Worm (Caenorhabditis elegans): Measurements from ENCODE around the gene F14D2.8.

The F14D2.8 gene

ce11 chrII:3343714-3344113 lies 6.0 kb downstream of the F14D2.8 start, which contains the start of gene F14D2.15:
TSS of gene F14D2.15 (minus strand) at chrII:3343814.
- no peak for TF ChIP-seq pax-3 (tag; optimal IDR thresholded peaks at IDR 0.05)
- TF ChIP-seq fkh-8 (tag; optimal IDR thresholded peaks at IDR 0.05) = no peak
- no peak for TF ChIP-seq ceh-8 (GFP tag; optimal IDR thresholded peaks at IDR 0.05)

ce11 chrII:3341989-3342388 lies 7.7 kb downstream of the F14D2.8 start, which contains the start of gene F14D2.11:
TSS of gene F14D2.11 (minus strand) at chrII:3342089.
- TF ChIP-seq pqm-1 (tag; optimal IDR thresholded peaks at IDR 0.05) (no peak), nhr-76 (tag; optimal IDR thresholded peaks at IDR 0.05) (no peak), nhr-47 (tag; optimal IDR thresholded peaks at IDR 0.05) (no peak), aly-2 (tag; optimal IDR thresholded peaks at IDR 0.05) (no peak), nhr-20 (tag; optimal IDR thresholded peaks at IDR 0.05) (no peak), nhr-85 (tag) (no peak), mdl-1 (tag; optimal IDR thresholded peaks at IDR 0.05) (no peak)

DNA sequence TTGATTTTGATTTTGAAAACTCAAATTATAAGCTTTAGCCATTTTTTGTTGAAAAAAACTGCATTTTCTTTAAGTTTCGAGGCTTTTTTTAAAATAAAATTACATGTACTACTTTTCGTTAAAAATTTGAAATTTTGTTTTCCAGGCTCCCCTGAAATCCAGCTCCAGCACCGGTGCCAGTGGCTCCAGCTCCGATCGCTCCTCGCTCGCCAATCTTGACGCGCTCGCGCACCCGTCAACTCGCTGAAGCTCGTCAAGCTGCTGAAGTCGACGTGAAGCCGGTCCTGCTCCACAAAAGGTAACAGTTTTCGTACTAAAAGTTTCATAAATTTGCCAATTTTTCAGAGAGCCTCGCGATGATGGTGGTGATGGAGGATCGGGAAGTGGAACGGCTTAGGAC lies 8.9 kb downstream of the F14D2.8 start:
- TF ChIP-seq nhr-77 (tag; optimal IDR thresholded peaks at IDR 0.05) (no peak), fos-1 (tag; optimal IDR thresholded peaks at IDR 0.05) (no peak), mab-9 (GFP tag; IDR thresholded peaks at IDR 0.05) (no peak), grh-1 (GFP tag; IDR thresholded peaks at IDR 0.05) (no peak), F16B12.6 (tag; optimal IDR thresholded peaks at IDR 0.05) (no peak), ztf-11 (tag; optimal IDR thresholded peaks at IDR 0.05) (no peak), hpl-2 (GFP tag; optimal IDR thresholded peaks at IDR 0.05) (no peak), zag-1 (tag; optimal IDR thresholded peaks at IDR 0.05) (no peak)

DNA sequence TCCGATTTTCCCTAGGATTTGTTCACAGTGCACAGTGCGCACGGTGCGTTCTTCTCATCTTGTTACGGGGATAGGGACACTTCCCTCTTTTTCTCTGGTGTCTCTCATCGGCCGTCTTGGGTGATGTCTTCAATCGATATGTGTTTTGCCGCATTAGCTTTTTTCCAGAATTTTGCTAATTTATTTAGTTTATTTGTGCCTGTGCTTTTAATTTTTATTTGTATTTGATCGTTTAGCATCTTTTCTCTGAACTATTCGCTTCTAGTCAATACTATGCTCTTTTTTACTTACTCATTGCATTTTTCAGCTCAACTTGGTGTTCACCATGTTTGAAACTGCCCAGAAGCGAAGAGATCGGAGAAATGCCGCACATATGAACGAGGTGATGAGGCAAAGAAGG lies 9.4 kb downstream of the F14D2.8 start, which contains the start of gene F14D2.5:
Gene F14D2.5 (plus strand): TSS at position 301 of the 400 bp plus-strand sequence.
- TF ChIP-seq hlh-17 (GFP tag; optimal IDR thresholded peaks at IDR 0.05; ENCODE audit: borderline replicate concordance) (no peak), nhr-85 (tag) (no peak), skn-1 (tag; optimal IDR thresholded peaks at IDR 0.05) (no peak), unc-86 (tag; optimal IDR thresholded peaks at IDR 0.05) (no peak), C34B4.2 (tag; optimal IDR thresholded peaks at IDR 0.05) (no peak), elt-2 (tag; optimal IDR thresholded peaks at IDR 0.05) (no peak)

DNA sequence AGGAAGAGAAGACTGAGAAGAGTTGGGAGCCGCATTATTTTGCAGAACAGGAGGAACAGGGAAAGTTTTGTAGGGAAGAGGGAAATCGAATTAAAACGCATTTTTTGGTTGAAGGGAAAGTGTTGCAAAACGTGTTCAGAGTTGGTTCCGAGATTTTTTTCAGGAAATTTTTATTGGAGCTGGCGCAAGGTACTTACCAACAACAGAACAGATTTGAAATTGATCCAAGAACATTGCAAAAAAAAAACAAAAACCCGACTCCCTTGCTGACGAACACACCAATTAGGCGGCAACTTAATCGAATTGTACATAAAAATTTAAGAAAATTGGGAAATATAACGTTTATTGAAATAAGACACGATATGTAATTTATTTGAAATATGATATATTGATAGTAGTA lies 11.1 kb downstream of the F14D2.8 start, which contains the start of gene F14D2.7:
Gene F14D2.7 (minus strand): TSS at position 101 of the 400 bp plus-strand sequence.
- TF ChIP-seq nhr-28 (tag; optimal IDR thresholded peaks at IDR 0.05) = no peak
- TF ChIP-seq dpl-1 (GFP tag; optimal IDR thresholded peaks at IDR 0.05) = no peak
- TF ChIP-seq elt-2 (tag; optimal IDR thresholded peaks at IDR 0.05) = no peak
- no peak for TF ChIP-seq sptf-1 (tag; optimal IDR thresholded peaks at IDR 0.05)
- no peak for TF ChIP-seq mab-9 (GFP tag; IDR thresholded peaks at IDR 0.05)
- TF ChIP-seq unc-30 (tag; optimal IDR thresholded peaks at IDR 0.05) = no peak
- TF ChIP-seq egl-13 (tag; optimal IDR thresholded peaks at IDR 0.05) = no peak
- TF ChIP-seq ceh-88 (GFP tag; IDR thresholded peaks at IDR 0.05) = no peak

- TF ChIP-seq vab-15 (tag; optimal IDR thresholded peaks at IDR 0.05) (no peak), hlh-17 (GFP tag; optimal IDR thresholded peaks at IDR 0.05; ENCODE audit: borderline replicate concordance) (no peak), elt-2 (tag; optimal IDR thresholded peaks at IDR 0.05) (no peak), sup-37 (GFP tag; optimal IDR thresholded peaks at IDR 0.05) (no peak), skn-1 (tag; optimal IDR thresholded peaks at IDR 0.05) (no peak), pqm-1 (tag; optimal IDR thresholded peaks at IDR 0.05) (no peak), elt-3 (tag; optimal IDR thresholded peaks at IDR 0.05) (no peak), aha-1 (tag; optimal IDR thresholded peaks at IDR 0.05) (no peak), nhr-19 (GFP tag; conservative IDR thresholded peaks at IDR 0.05) (no peak), nhr-237 (tag; optimal IDR thresholded peaks at IDR 0.05) (no peak), irx-1 (tag; optimal IDR thresholded peaks at IDR 0.05) (no peak), nhr-84 (tag; optimal IDR thresholded peaks at IDR 0.05) (no peak)
Observed at ce11 chrII:3337039-3337438, 12.6 kb downstream of the F14D2.8 start, which contains the start of gene F14D2.19. TSS of gene F14D2.19 (minus strand) at chrII:3337139.
